Worm (Caenorhabditis elegans) whole organism, midembryonic: ENCODE results near the gene csn-4.

Source experiments
- ref-1 ChIP-seq: fragments of 200-800 bp; sonication (Bioruptor generic); conservative IDR thresholded peaks from 2 replicates; pipeline ENCODE4 v1.3.6; 2022; ENCODE audit warnings: missing genetic modification reagents, missing genetic modification characterization, missing compliant biosample characterization
- ztf-29 ChIP-seq: fragments of 200-800 bp; sonication (Bioruptor generic); IDR thresholded peaks from 2 replicates; pipeline ENCODE4 v1.3.6; 2022; ENCODE audit warnings: missing genetic modification reagents, missing genetic modification characterization, missing compliant biosample characterization

- TF ChIP-seq ref-1 (GFP tag; lab: Robert Waterston, UW), result no peak
- TF ChIP-seq ztf-29 (GFP tag; lab: Robert Waterston, UW), result no peak
Observed at ce11 chrIV:1104518-1104917, 17.7 kb upstream of the csn-4 start, which contains the start of the genes C44B12.9 and C44B12.3.
